Fruit fly (Drosophila melanogaster) whole organism, prepupa: ENCODE data around the gene mRpS23.

Source experiments
- Blimp-1 ChIP-seq: fragments of 200-800 bp; sonication (Bioruptor generic); optimal IDR thresholded peaks from 3 replicates; lab custom pipeline; 2017; ENCODE audit warnings: missing biosample characterization, missing genetic modification characterization, mild to moderate bottlenecking, moderate library complexity, missing genetic modification reagents
- CG10669 ChIP-seq: fragments of 200-800 bp; sonication (Bioruptor generic); optimal IDR thresholded peaks from 3 replicates; lab custom pipeline; 2018; ENCODE audit warnings: missing biosample characterization, mild to moderate bottlenecking, missing genetic modification characterization, moderate library complexity
- CG16779 ChIP-seq: fragments of 200-800 bp; sonication (Bioruptor generic); optimal IDR thresholded peaks from 3 replicates; lab custom pipeline; 2017; ENCODE audit warnings: missing biosample characterization, mild to moderate bottlenecking, missing genetic modification characterization
- CG6163 ChIP-seq: fragments of 200-800 bp; sonication (Bioruptor generic); IDR thresholded peaks from 3 replicates; pipeline ENCODE4 v1.3.6; 2022; ENCODE audit warnings: missing biosample characterization, missing genetic modification characterization
- CG8319 ChIP-seq: fragments of 200-800 bp; sonication (Bioruptor generic); optimal IDR thresholded peaks from 3 replicates; lab custom pipeline; 2016; ENCODE audit warnings: missing biosample characterization, missing genetic modification characterization
- Eip75B ChIP-seq: fragments of 200-800 bp; sonication (Bioruptor generic); optimal IDR thresholded peaks from 3 replicates; lab custom pipeline; 2016; ENCODE audit warnings: missing biosample characterization, missing genetic modification characterization
- Ets96B ChIP-seq: fragments of 200-800 bp; optimal IDR thresholded peaks from 2 replicates; lab custom pipeline; 2019; ENCODE audit warnings: missing biosample characterization, mild to moderate bottlenecking, missing genetic modification characterization, moderate library complexity
- Hr39 ChIP-seq: fragments of 200-800 bp; sonication (Bioruptor generic); optimal IDR thresholded peaks from 2 replicates; lab custom pipeline; 2016; ENCODE audit warnings: missing biosample characterization, missing genetic modification characterization
- Lpt ChIP-seq: fragments of 200-800 bp; sonication (Bioruptor generic); optimal IDR thresholded peaks from 3 replicates; lab custom pipeline; 2016; ENCODE audit warnings: missing biosample characterization, missing genetic modification characterization
- fkh ChIP-seq: fragments of 200-800 bp; sonication (Bioruptor generic); optimal IDR thresholded peaks from 3 replicates; lab custom pipeline; 2017; ENCODE audit warnings: missing biosample characterization, mild to moderate bottlenecking, missing genetic modification characterization, moderate library complexity

DNA sequence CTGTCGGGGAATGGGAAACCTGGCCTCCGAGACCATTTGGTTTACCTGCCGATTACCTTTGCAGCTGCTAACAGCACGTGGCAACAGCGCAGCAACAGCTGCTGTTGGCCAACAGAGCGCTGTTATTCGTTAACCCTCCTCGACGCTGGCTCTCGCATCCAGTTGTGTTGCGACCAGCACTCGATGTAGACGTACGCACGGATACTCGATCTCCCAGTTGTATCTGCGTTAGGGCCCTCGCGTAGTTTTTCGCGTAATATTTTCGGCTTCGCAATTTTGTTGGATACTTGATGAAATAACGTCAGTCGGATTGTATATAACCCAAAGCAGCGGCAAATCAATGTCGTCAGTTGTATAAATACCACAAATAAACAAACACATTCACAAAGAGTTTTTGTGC, 43.9 kb upstream of the mRpS23 start:
- TF ChIP-seq CG10669 (GFP tag; lab: Kevin White, UChicago) = no peak
- peak; percentile 48 for TF ChIP-seq fkh (GFP tag; lab: Kevin White, UChicago)
- no peak for TF ChIP-seq Hr39
- no peak for TF ChIP-seq Eip75B (GFP tag; lab: Kevin White, UChicago)
- TF ChIP-seq CG6163 (GFP tag; lab: Robert Waterston, UW) = peak; percentile 41; the same call in 2 of the 3 replicates
- no peak for TF ChIP-seq Lpt (GFP tag; lab: Kevin White, UChicago)
- TF ChIP-seq CG8319 (GFP tag; lab: Kevin White, UChicago) = no peak
- TF ChIP-seq Ets96B (tag; lab: Kevin White, UChicago) = no peak
- TF ChIP-seq CG16779 = peak; percentile 30
- TF ChIP-seq Blimp-1 (GFP tag; lab: Kevin White, UChicago) = no peak
